Fruit fly (Drosophila melanogaster): ENCODE data around the gene CG15525.

DNA sequence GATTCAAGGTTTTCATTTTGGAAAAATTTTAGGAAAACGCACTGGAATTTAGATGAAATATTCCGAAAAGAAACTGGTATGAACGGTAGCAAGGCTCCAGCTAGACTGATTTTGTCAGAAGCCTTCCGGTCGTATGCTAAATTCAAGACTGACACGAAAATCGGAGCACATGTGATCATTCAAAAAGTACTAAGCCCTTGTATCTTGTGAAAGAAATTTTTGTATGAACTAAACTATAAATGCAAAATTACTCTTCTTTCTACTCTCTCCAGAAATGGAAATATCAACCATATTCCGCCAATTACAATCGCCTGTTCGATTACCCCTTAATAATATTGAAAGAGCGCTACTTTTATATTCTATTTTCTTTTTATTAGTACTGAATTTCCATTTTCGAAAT, 40.2 kb upstream of the CG15525 start, which contains the start of gene ocn:
- TF ChIP-seq Pif1B (GFP tag; optimal IDR thresholded peaks at IDR 0.05): no peak
- no peak for TF ChIP-seq CG9948 (tag; optimal IDR thresholded peaks at IDR 0.05)
- TF ChIP-seq CG32121 (GFP tag; IDR thresholded peaks at IDR 0.05): no peak
- TF ChIP-seq CG14655 (GFP tag; optimal IDR thresholded peaks at IDR 0.05): no peak
- TF ChIP-seq gl (tag; optimal IDR thresholded peaks at IDR 0.05): no peak
- no peak for TF ChIP-seq CG10348 (GFP tag; IDR thresholded peaks at IDR 0.05)
- TF ChIP-seq D1 (tag; optimal IDR thresholded peaks at IDR 0.05): no peak

All from whole organism, pupa.